Worm (Caenorhabditis elegans) whole organism, mixed stage, embryonic: ENCODE measurements around the gene M02H5.8.

ENCODE experiments used
- M03D4.4 ChIP-seq: sonication (generic microtip); optimal IDR thresholded peaks from 2 replicates; lab custom pipeline; 2017; ENCODE audit warnings: mild to moderate bottlenecking, missing genetic modification characterization, missing compliant biosample characterization
- bed-3 ChIP-seq: fragments of 200-800 bp; sonication (Bioruptor generic); optimal IDR thresholded peaks from 3 replicates; lab custom pipeline; 2018; ENCODE audit warnings: mild to moderate bottlenecking, missing genetic modification characterization, moderate library complexity, missing compliant biosample characterization
- blmp-1 ChIP-seq: fragments of 150-350 bp; optimal IDR thresholded peaks from 2 replicates; lab custom pipeline; 2014; ENCODE audit warnings: missing biosample characterization, missing genetic modification characterization
- ceh-43 ChIP-seq: fragments of 200-800 bp; sonication (Bioruptor generic); optimal IDR thresholded peaks from 2 replicates; lab custom pipeline; 2018; ENCODE audit warnings: mild to moderate bottlenecking, missing genetic modification characterization, moderate library complexity, missing compliant biosample characterization
- ceh-83 ChIP-seq: fragments of 200-800 bp; sonication (Bioruptor generic); optimal IDR thresholded peaks from 2 replicates; lab custom pipeline; 2018; ENCODE audit warnings: mild to moderate bottlenecking, missing genetic modification characterization, missing compliant biosample characterization
- ces-1 ChIP-seq: fragments of 150-350 bp; optimal IDR thresholded peaks from 2 replicates; lab custom pipeline; 2014; ENCODE audit warnings: missing biosample characterization, missing genetic modification reagents, missing genetic modification characterization
- drap-1 ChIP-seq: fragments of 200-800 bp; sonication (Bioruptor generic); optimal IDR thresholded peaks from 3 replicates; lab custom pipeline; 2018; ENCODE audit warnings: mild to moderate bottlenecking, missing genetic modification characterization, missing compliant biosample characterization
- elt-1 ChIP-seq: sonication (generic microtip); optimal IDR thresholded peaks from 2 replicates; lab custom pipeline; 2017; ENCODE audit warnings: missing genetic modification characterization, mild to moderate bottlenecking, missing compliant biosample characterization, antibody characterized with exemption, moderate library complexity, borderline replicate concordance; ENCODE audit not compliant: insufficient read depth
- elt-3 ChIP-seq: fragments of 150-350 bp; optimal IDR thresholded peaks from 2 replicates; lab custom pipeline; 2014; ENCODE audit warnings: missing biosample characterization, missing genetic modification characterization
- flh-1 ChIP-seq: fragments of 200-800 bp; sonication (Bioruptor generic); optimal IDR thresholded peaks from 2 replicates; lab custom pipeline; 2018; ENCODE audit warnings: mild to moderate bottlenecking, missing genetic modification characterization, moderate library complexity, missing compliant biosample characterization
- hlh-1 ChIP-seq: fragments of 150-350 bp; optimal IDR thresholded peaks from 2 replicates; lab custom pipeline; 2014; ENCODE audit warnings: missing biosample characterization, missing genetic modification reagents, missing genetic modification characterization
- lin-32 ChIP-seq: fragments of 200-800 bp; sonication (Bioruptor generic); optimal IDR thresholded peaks from 2 replicates; lab custom pipeline; 2018; ENCODE audit warnings: mild to moderate bottlenecking, missing genetic modification characterization, missing compliant biosample characterization
- lsy-2 ChIP-seq: fragments of 150-350 bp; optimal IDR thresholded peaks from 2 replicates; lab custom pipeline; 2014; ENCODE audit warnings: missing biosample characterization, missing genetic modification characterization
- mab-5 ChIP-seq: fragments of 150-350 bp; optimal IDR thresholded peaks from 2 replicates; lab custom pipeline; 2014; ENCODE audit warnings: missing biosample characterization, missing genetic modification characterization
- mep-1 ChIP-seq: fragments of 150-350 bp; optimal IDR thresholded peaks from 2 replicates; lab custom pipeline; 2017; ENCODE audit warnings: missing biosample characterization, missing genetic modification reagents, missing genetic modification characterization, inconsistent platforms
- nhr-12 ChIP-seq: fragments of 150-350 bp; optimal IDR thresholded peaks from 2 replicates; lab custom pipeline; 2014; ENCODE audit warnings: missing biosample characterization, missing genetic modification characterization
- nhr-2 ChIP-seq: fragments of 150-350 bp; optimal IDR thresholded peaks from 2 replicates; lab custom pipeline; 2014; ENCODE audit warnings: missing biosample characterization, missing genetic modification characterization
- nhr-237 ChIP-seq: fragments of 150-350 bp; optimal IDR thresholded peaks from 2 replicates; lab custom pipeline; 2014; ENCODE audit warnings: missing biosample characterization, missing genetic modification characterization
- nhr-76 ChIP-seq: sonication (generic microtip); optimal IDR thresholded peaks from 2 replicates; lab custom pipeline; 2017; ENCODE audit warnings: missing biosample characterization, missing genetic modification characterization
- pha-4 ChIP-seq: fragments of 150-350 bp; optimal IDR thresholded peaks from 2 replicates; lab custom pipeline; 2018; ENCODE audit warnings: missing biosample characterization, missing genetic modification reagents, missing genetic modification characterization
- sem-2 ChIP-seq: fragments of 200-800 bp; sonication (Bioruptor generic); optimal IDR thresholded peaks from 2 replicates; lab custom pipeline; 2018; ENCODE audit warnings: mild to moderate bottlenecking, missing genetic modification characterization, missing compliant biosample characterization
- snpc-4 ChIP-seq: fragments of 150-350 bp; optimal IDR thresholded peaks from 2 replicates; lab custom pipeline; 2014; ENCODE audit warnings: missing biosample characterization, missing genetic modification characterization
- sptf-1 ChIP-seq: sonication (generic microtip); optimal IDR thresholded peaks from 2 replicates; lab custom pipeline; 2017; ENCODE audit warnings: mild to moderate bottlenecking, missing genetic modification characterization, moderate library complexity, missing compliant biosample characterization
- tbx-8 ChIP-seq: fragments of 200-800 bp; sonication (Bioruptor generic); optimal IDR thresholded peaks from 2 replicates; lab custom pipeline; 2018; ENCODE audit warnings: mild to moderate bottlenecking, missing genetic modification characterization, moderate library complexity, missing compliant biosample characterization
- unc-120 ChIP-seq: sonication (generic microtip); optimal IDR thresholded peaks from 2 replicates; lab custom pipeline; 2017; ENCODE audit warnings: missing genetic modification characterization, missing compliant biosample characterization; ENCODE audit not compliant: poor library complexity, severe bottlenecking
- unc-39 ChIP-seq: fragments of 150-350 bp; optimal IDR thresholded peaks from 2 replicates; lab custom pipeline; 2014; ENCODE audit warnings: missing biosample characterization, missing genetic modification characterization
- zip-8 ChIP-seq: fragments of 150-350 bp; optimal IDR thresholded peaks from 2 replicates; lab custom pipeline; 2014; ENCODE audit warnings: missing biosample characterization, missing genetic modification characterization
- ztf-11 ChIP-seq: fragments of 150-350 bp; optimal IDR thresholded peaks from 2 replicates; lab custom pipeline; 2014; ENCODE audit warnings: missing biosample characterization, missing genetic modification characterization

The M02H5.8 gene

DNA sequence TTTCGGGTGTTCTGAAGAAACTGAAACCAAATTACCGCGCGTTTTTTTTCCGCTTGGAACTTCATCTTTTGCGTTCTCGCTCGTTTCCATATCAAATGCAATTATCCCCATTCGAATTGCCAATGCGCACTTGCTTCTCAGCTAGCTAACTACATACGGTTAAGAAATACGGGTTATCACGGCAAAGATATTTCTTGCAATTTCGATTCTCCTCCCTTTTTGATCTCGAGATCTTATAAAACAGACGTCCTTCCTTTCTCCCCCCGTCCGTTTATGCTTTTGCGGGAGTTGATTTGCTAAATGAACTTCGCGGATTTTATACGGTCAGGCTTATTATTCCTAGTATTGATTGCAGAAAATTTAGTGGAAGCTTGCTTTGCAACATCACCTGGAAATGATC lies 20.9 kb upstream of the M02H5.8 start, which contains the start of gene B0554.4:
Gene B0554.4, plus strand, starts transcription at position 301 of the 400 bp plus-strand sequence.
- TF ChIP-seq sptf-1 (tag; lab: Kevin White, UChicago) (no peak), elt-1 (tag; lab: Kevin White, UChicago) (no peak)

DNA sequence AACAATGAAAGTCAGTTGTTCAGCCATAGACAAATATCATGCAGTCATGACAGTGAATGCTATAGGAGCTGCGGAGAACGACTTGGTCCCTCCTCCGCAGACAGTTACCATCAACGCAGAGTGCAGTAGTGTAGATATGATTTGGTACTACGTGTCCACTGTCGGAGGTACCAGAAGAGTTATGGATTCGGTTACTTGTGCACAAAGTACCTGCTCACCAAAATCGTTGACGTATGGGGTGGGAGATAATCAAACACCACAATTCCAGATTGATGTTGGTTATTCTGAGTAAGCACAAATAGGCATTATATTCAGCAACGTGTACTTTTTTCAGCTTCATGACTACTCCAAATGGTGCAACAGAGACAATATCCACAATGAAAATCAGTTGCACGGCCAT lies 16.8 kb upstream of the M02H5.8 start:
- TF ChIP-seq M03D4.4 (tag; lab: Kevin White, UChicago) = no peak

DNA sequence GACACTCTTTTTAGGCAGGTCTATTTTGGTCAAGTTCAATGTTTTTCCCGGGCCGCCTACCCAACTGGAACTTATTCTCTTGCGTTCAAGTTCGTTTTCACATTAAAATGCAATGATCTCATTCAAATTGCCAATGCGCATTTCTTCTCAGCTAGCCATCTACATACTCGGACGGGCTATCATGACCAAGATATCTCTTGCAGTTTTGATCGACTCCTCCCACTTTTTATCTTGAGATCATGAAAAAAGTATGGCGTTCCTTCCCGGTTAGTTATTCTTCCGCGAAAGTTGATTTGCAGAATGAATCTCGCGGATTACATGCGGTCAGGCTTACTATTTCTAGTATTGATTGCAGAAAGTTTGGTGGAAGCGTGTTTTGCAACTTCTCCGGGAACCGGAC lies 15.9 kb upstream of the M02H5.8 start, which contains the start of gene B0554.2:
Gene B0554.2, plus strand, starts transcription at position 301 of the 400 bp plus-strand sequence.
- TF ChIP-seq lsy-2 (tag; lab: Kevin White, UChicago) (no peak), unc-120 (tag; lab: Kevin White, UChicago) (no peak), unc-39 (tag; lab: Kevin White, UChicago) (no peak), tbx-8 (GFP tag; lab: Kevin White, UChicago) (no peak), ceh-43 (GFP tag; lab: Kevin White, UChicago) (no peak), drap-1 (GFP tag; lab: Kevin White, UChicago) (no peak), M03D4.4 (tag; lab: Kevin White, UChicago) (no peak), sem-2 (GFP tag; lab: Kevin White, UChicago) (no peak), flh-1 (GFP tag; lab: Kevin White, UChicago) (no peak)

DNA sequence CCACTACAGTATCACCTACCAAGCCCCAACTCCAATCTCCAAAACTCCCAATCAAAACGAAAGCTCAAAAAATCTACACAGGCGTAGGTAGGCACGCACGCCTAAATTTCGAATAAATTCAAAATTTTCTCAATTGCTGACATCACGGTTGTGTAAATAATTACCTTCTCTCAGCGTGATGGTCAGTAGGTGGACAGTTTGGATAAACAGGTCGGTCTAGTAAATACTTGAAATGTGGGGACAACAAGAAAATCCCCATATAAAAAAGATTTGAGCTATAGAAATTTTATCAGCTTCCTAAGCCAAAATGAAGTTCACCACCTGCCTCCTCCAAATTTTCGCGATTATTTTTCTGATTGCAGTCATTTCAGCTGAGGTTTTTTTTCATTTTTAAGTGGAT lies 11.7 kb upstream of the M02H5.8 start, which contains the start of gene B0554.1:
Gene B0554.1, plus strand, starts transcription at position 301 of the 400 bp plus-strand sequence.
- TF ChIP-seq unc-39 (tag; lab: Kevin White, UChicago) = no peak

DNA sequence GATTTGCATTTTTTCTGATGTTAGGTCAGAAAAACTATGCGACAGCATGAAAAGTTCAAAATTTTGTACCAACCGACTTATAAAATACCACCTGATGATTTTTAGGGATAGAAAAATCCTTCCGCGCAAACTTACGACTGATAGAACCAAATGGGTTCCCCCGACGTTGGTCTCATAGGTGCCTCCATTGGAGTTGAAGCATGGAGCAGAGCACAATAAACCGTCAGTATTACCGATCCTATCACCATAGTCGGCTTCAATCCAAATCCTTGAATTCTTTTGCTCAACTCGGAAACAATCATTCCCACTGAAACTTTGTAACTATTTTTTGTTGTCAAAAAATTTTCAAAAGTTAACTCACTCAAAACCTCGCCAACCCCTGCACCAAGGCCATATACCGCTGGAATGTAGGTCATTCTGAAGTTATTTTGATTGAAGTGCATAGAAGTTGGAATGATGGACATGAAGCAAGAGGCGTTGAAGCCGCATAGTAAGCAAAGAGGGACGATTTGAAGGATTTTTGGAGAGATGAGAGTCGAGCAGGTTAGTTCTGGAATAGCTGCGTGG lies 10.5 kb upstream of the M02H5.8 start:
- TF ChIP-seq unc-120 (tag; lab: Kevin White, UChicago) = no peak
- TF ChIP-seq mep-1 = no peak
- no peak for TF ChIP-seq bed-3 (GFP tag; lab: Kevin White, UChicago)
- TF ChIP-seq tbx-8 (GFP tag; lab: Kevin White, UChicago) = no peak
- TF ChIP-seq sem-2 (GFP tag; lab: Kevin White, UChicago) = no peak
- TF ChIP-seq nhr-76 = no peak
- TF ChIP-seq lsy-2 (tag; lab: Kevin White, UChicago) = no peak
- no peak for TF ChIP-seq ceh-83
- TF ChIP-seq ces-1 (GFP tag; lab: Kevin White, UChicago) = no peak
- no peak for TF ChIP-seq unc-39 (tag; lab: Kevin White, UChicago)
- TF ChIP-seq blmp-1 (tag; lab: Kevin White, UChicago) = no peak
- no peak for TF ChIP-seq ztf-11 (tag; lab: Kevin White, UChicago)
- no peak for TF ChIP-seq elt-3 (tag; lab: Kevin White, UChicago)
- TF ChIP-seq elt-1 (tag; lab: Kevin White, UChicago) = no peak
- no peak for TF ChIP-seq nhr-237 (tag; lab: Kevin White, UChicago)
- TF ChIP-seq lin-32 = no peak
- no peak for TF ChIP-seq ceh-43 (GFP tag; lab: Kevin White, UChicago)
- no peak for TF ChIP-seq flh-1 (GFP tag; lab: Kevin White, UChicago)
- TF ChIP-seq drap-1 (GFP tag; lab: Kevin White, UChicago) = no peak
- no peak for TF ChIP-seq sptf-1 (tag; lab: Kevin White, UChicago)
- TF ChIP-seq, all 35 proteins: peak for 0

DNA sequence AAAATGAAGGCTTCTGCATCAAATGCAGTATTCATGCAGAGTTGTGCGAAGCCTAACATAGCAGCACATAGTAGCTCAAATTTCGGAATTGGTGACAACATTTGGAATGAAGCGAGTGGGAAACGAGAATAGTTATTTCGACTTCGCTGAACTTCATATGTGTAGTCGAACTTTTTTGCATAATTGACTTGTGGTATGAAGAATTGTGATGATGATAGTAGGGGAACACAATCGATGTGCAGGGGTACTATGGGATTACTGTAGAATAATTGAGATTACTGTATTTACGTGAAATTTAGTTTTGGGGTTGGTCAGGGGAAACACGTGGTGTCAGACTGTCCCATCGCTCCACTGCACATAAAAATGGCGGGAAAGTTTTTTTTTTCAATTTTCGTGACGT lies 8.9 kb upstream of the M02H5.8 start, which contains the start of gene B0554.7:
Gene B0554.7, minus strand, starts transcription at position 101 of the 400 bp plus-strand sequence.
- TF ChIP-seq zip-8 (tag; lab: Kevin White, UChicago) = no peak
- TF ChIP-seq bed-3 (GFP tag; lab: Kevin White, UChicago) = no peak
- TF ChIP-seq ztf-11 (tag; lab: Kevin White, UChicago) = no peak
- TF ChIP-seq hlh-1 (tag; lab: Kevin White, UChicago) = no peak
- TF ChIP-seq nhr-2 (tag; lab: Kevin White, UChicago) = no peak
- TF ChIP-seq M03D4.4 (tag; lab: Kevin White, UChicago) = no peak
- no peak for TF ChIP-seq pha-4 (tag; lab: Kevin White, UChicago)
- TF ChIP-seq nhr-12 (tag; lab: Kevin White, UChicago) = no peak
- TF ChIP-seq mab-5 (tag; lab: Kevin White, UChicago) = no peak
- TF ChIP-seq sem-2 (GFP tag; lab: Kevin White, UChicago) = no peak
- TF ChIP-seq snpc-4 (tag; lab: Kevin White, UChicago) = no peak
- TF ChIP-seq, all 35 proteins: peak for 0
